Worm (Caenorhabditis elegans) whole organism, L4 larva: ENCODE results near the gene F47G3.1.

Experiments used
- F49E8.2 ChIP-seq: sonication (generic microtip); optimal IDR thresholded peaks from 2 replicates; lab custom pipeline; 2016; ENCODE audit warnings: missing compliant biosample characterization, mild to moderate bottlenecking, missing genetic modification characterization, borderline replicate concordance
- R02D3.7 ChIP-seq: fragments of 150-350 bp; sonication (generic microtip); optimal IDR thresholded peaks from 3 replicates; lab custom pipeline; 2014; ENCODE audit warnings: missing biosample characterization, missing genetic modification characterization
- T26A8.4 ChIP-seq: fragments of 200-800 bp; sonication (Bioruptor generic); IDR thresholded peaks from 2 replicates; pipeline ENCODE4 v1.3.6; 2022; ENCODE audit warnings: missing genetic modification characterization, missing compliant biosample characterization
- Y105C5A.15 ChIP-seq: fragments of 200-800 bp; sonication (Bioruptor generic); IDR thresholded peaks from 2 replicates; pipeline ENCODE4 v1.3.6; 2022; ENCODE audit warnings: missing genetic modification characterization, missing compliant biosample characterization
- Y48G9A.11 ChIP-seq: fragments of 200-800 bp; sonication (Bioruptor generic); IDR thresholded peaks from 2 replicates; pipeline ENCODE4 v1.3.6; 2022; ENCODE audit warnings: missing genetic modification reagents, missing genetic modification characterization, missing compliant biosample characterization
- Y5F2A.4 ChIP-seq: fragments of 200-800 bp; sonication (Bioruptor generic); optimal IDR thresholded peaks from 2 replicates; lab custom pipeline; 2018; ENCODE audit warnings: mild to moderate bottlenecking, missing genetic modification characterization, missing compliant biosample characterization
- Y75B8A.6 ChIP-seq: fragments of 200-800 bp; sonication (Bioruptor generic); IDR thresholded peaks from 2 replicates; pipeline ENCODE4 v1.3.6; 2022; ENCODE audit warnings: missing genetic modification reagents, missing genetic modification characterization, missing compliant biosample characterization
- aly-2 ChIP-seq: sonication (generic microtip); optimal IDR thresholded peaks from 2 replicates; lab custom pipeline; 2018; ENCODE audit warnings: missing biosample characterization, missing genetic modification characterization
- attf-4 ChIP-seq: sonication (generic microtip); optimal IDR thresholded peaks from 3 replicates; lab custom pipeline; 2017; ENCODE audit warnings: missing biosample characterization, missing genetic modification characterization
- ceh-20 ChIP-seq: fragments of 200-800 bp; sonication (Bioruptor generic); IDR thresholded peaks from 2 replicates; pipeline ENCODE4 v1.3.6; 2022; ENCODE audit warnings: missing genetic modification reagents, missing genetic modification characterization, missing compliant biosample characterization
- ceh-82 ChIP-seq: sonication (generic microtip); optimal IDR thresholded peaks from 2 replicates; lab custom pipeline; 2017; ENCODE audit warnings: missing biosample characterization, missing genetic modification characterization
- ces-1 ChIP-seq: fragments of 150-350 bp; sonication (generic microtip); optimal IDR thresholded peaks from 4 replicates; lab custom pipeline; 2014; ENCODE audit warnings: missing biosample characterization, missing genetic modification reagents, missing genetic modification characterization
- ctbp-1 ChIP-seq: fragments of 200-800 bp; sonication (Bioruptor generic); IDR thresholded peaks from 2 replicates; pipeline ENCODE4 v1.3.6; 2022; ENCODE audit warnings: missing genetic modification reagents, missing genetic modification characterization, missing compliant biosample characterization
- daf-16 ChIP-seq, 3 experiments: sonication (generic microtip); optimal IDR thresholded peaks; 2 replicates each; lab custom pipeline; 2016 to 2017; ENCODE audit warnings: missing genetic modification characterization in 3 of 3, missing genetic modification reagents in 3 of 3, mild to moderate bottlenecking in 2 of 3, missing compliant biosample characterization in 2 of 3, missing biosample characterization in 1 of 3, moderate library complexity in 1 of 3
- daf-19 ChIP-seq: fragments of 200-800 bp; sonication (Bioruptor generic); conservative IDR thresholded peaks from 2 replicates; pipeline ENCODE4 v1.3.6; 2022; ENCODE audit warnings: missing genetic modification characterization, missing compliant biosample characterization
- dmd-6 ChIP-seq: fragments of 200-800 bp; sonication (Bioruptor generic); IDR thresholded peaks from 2 replicates; pipeline ENCODE4 v1.3.6; 2022; ENCODE audit warnings: missing genetic modification reagents, missing genetic modification characterization, missing compliant biosample characterization
- dmd-9 ChIP-seq: fragments of 200-800 bp; sonication (Bioruptor generic); IDR thresholded peaks from 2 replicates; pipeline ENCODE4 v1.3.6; 2022; ENCODE audit warnings: missing genetic modification reagents, missing genetic modification characterization, missing compliant biosample characterization
- dpl-1 ChIP-seq: fragments of 150-350 bp; optimal IDR thresholded peaks from 2 replicates; lab custom pipeline; 2014; ENCODE audit warnings: missing biosample characterization, missing genetic modification reagents, missing genetic modification characterization
- dve-1 ChIP-seq: sonication (generic microtip); optimal IDR thresholded peaks from 2 replicates; lab custom pipeline; 2017; ENCODE audit warnings: antibody characterized with exemption, mild to moderate bottlenecking, missing genetic modification characterization, missing compliant biosample characterization; ENCODE audit not compliant: insufficient read depth
- egl-43 ChIP-seq: fragments of 200-800 bp; sonication (Bioruptor generic); IDR thresholded peaks from 2 replicates; pipeline ENCODE4 v1.3.6; 2022; ENCODE audit warnings: missing genetic modification reagents, missing genetic modification characterization, missing compliant biosample characterization
- fos-1 ChIP-seq: fragments of 150-350 bp; optimal IDR thresholded peaks from 2 replicates; lab custom pipeline; 2014; ENCODE audit warnings: missing biosample characterization, missing genetic modification characterization
- hlh-30 ChIP-seq: sonication (generic microtip); optimal IDR thresholded peaks from 2 replicates; lab custom pipeline; 2017; ENCODE audit warnings: antibody characterized with exemption, mild to moderate bottlenecking, missing genetic modification characterization, missing compliant biosample characterization; ENCODE audit not compliant: insufficient read depth
- hmg-1.1 ChIP-seq: fragments of 200-800 bp; sonication (Bioruptor generic); IDR thresholded peaks from 2 replicates; pipeline ENCODE4 v1.3.6; 2022; ENCODE audit warnings: missing genetic modification reagents, missing genetic modification characterization, missing compliant biosample characterization
- lin-1 ChIP-seq: fragments of 200-800 bp; sonication (Bioruptor generic); IDR thresholded peaks from 2 replicates; pipeline ENCODE4 v1.3.6; 2022; ENCODE audit warnings: missing genetic modification reagents, missing genetic modification characterization, missing compliant biosample characterization
- lin-13 ChIP-seq: fragments of 150-350 bp; optimal IDR thresholded peaks from 2 replicates; lab custom pipeline; 2014; ENCODE audit warnings: missing biosample characterization, missing genetic modification reagents, missing genetic modification characterization
- lin-15B ChIP-seq: fragments of 150-350 bp; sonication (generic microtip); optimal IDR thresholded peaks from 3 replicates; lab custom pipeline; 2014; ENCODE audit warnings: missing biosample characterization, missing genetic modification characterization
- lin-38 ChIP-seq: fragments of 200-800 bp; sonication (Bioruptor generic); IDR thresholded peaks from 2 replicates; pipeline ENCODE4 v1.3.6; 2022; ENCODE audit warnings: missing genetic modification reagents, missing genetic modification characterization, missing compliant biosample characterization
- lsy-2 ChIP-seq, 2 experiments: fragments of 150-350 bp in 1 of 2; sonication (generic microtip) in 1 of 2; optimal IDR thresholded peaks; 2 replicates each; lab custom pipeline; 2014 to 2017; ENCODE audit warnings: missing biosample characterization in 2 of 2, missing genetic modification characterization in 2 of 2
- madf-5 ChIP-seq, 2 experiments: fragments of 200-800 bp; sonication (Bioruptor generic); IDR thresholded peaks; 2 replicates each; pipeline ENCODE4 v1.3.6; 2022; ENCODE audit warnings: missing compliant biosample characterization in 2 of 2, missing genetic modification characterization in 2 of 2
- mdl-1 ChIP-seq, 2 experiments: fragments of 150-350 bp in 1 of 2; sonication (generic microtip) in 1 of 2; optimal IDR thresholded peaks; 2 replicates each; lab custom pipeline; 2014 to 2017; ENCODE audit warnings: missing biosample characterization in 2 of 2, missing genetic modification characterization in 2 of 2
- nhr-10 ChIP-seq: fragments of 150-350 bp; optimal IDR thresholded peaks from 2 replicates; lab custom pipeline; 2014; ENCODE audit warnings: missing biosample characterization, missing genetic modification characterization
- nhr-102 ChIP-seq: sonication (generic microtip); optimal IDR thresholded peaks from 2 replicates; lab custom pipeline; 2016; ENCODE audit warnings: mild to moderate bottlenecking, missing genetic modification characterization, moderate library complexity, missing compliant biosample characterization
- nhr-111 ChIP-seq: fragments of 200-800 bp; sonication (Bioruptor generic); optimal IDR thresholded peaks from 2 replicates; lab custom pipeline; 2018; ENCODE audit warnings: mild to moderate bottlenecking, missing genetic modification characterization, missing compliant biosample characterization
- nhr-25 ChIP-seq: sonication (generic microtip); optimal IDR thresholded peaks from 2 replicates; lab custom pipeline; 2017; ENCODE audit warnings: missing genetic modification characterization, mild to moderate bottlenecking, missing compliant biosample characterization, antibody characterized with exemption, moderate library complexity, borderline replicate concordance; ENCODE audit not compliant: insufficient read depth
- nhr-48 ChIP-seq: sonication (generic microtip); optimal IDR thresholded peaks from 2 replicates; lab custom pipeline; 2016; ENCODE audit warnings: mild to moderate bottlenecking, missing genetic modification characterization, missing compliant biosample characterization
- nhr-6 ChIP-seq: fragments of 150-350 bp; optimal IDR thresholded peaks from 2 replicates; lab custom pipeline; 2014; ENCODE audit warnings: missing biosample characterization, missing genetic modification characterization
- php-3 ChIP-seq: fragments of 200-800 bp; sonication (Bioruptor generic); IDR thresholded peaks from 2 replicates; pipeline ENCODE4 v1.3.6; 2022; ENCODE audit warnings: missing genetic modification reagents, missing genetic modification characterization, missing compliant biosample characterization
- pqm-1 ChIP-seq: sonication (generic microtip); optimal IDR thresholded peaks from 2 replicates; lab custom pipeline; 2017; ENCODE audit warnings: missing biosample characterization, missing genetic modification characterization
- rbr-2 ChIP-seq: sonication (generic microtip); optimal IDR thresholded peaks from 2 replicates; lab custom pipeline; 2016; ENCODE audit warnings: missing genotype, missing genetic modification characterization, missing compliant biosample characterization
- set-16 ChIP-seq: fragments of 200-800 bp; sonication (Bioruptor generic); IDR thresholded peaks from 2 replicates; pipeline ENCODE4 v1.3.6; 2022; ENCODE audit warnings: missing genetic modification reagents, missing genetic modification characterization, missing compliant biosample characterization
- snpc-1.2 ChIP-seq: fragments of 200-800 bp; sonication (Bioruptor generic); IDR thresholded peaks from 2 replicates; pipeline ENCODE4 v1.3.6; 2022; ENCODE audit warnings: missing genetic modification reagents, missing genetic modification characterization, missing compliant biosample characterization
- snpc-4 ChIP-seq: fragments of 150-350 bp; optimal IDR thresholded peaks from 2 replicates; lab custom pipeline; 2014; ENCODE audit warnings: missing biosample characterization, missing genetic modification characterization
- spr-1 ChIP-seq: sonication (generic microtip); optimal IDR thresholded peaks from 2 replicates; lab custom pipeline; 2016; ENCODE audit warnings: mild to moderate bottlenecking, missing genetic modification characterization, missing compliant biosample characterization
- tag-97 ChIP-seq: fragments of 200-800 bp; sonication (Bioruptor generic); IDR thresholded peaks from 2 replicates; pipeline ENCODE4 v1.3.6; 2022; ENCODE audit warnings: missing genetic modification characterization, missing compliant biosample characterization
- tra-1 ChIP-seq: fragments of 200-800 bp; sonication (Bioruptor generic); IDR thresholded peaks from 2 replicates; pipeline ENCODE4 v1.3.6; 2022; ENCODE audit warnings: missing genetic modification reagents, missing genetic modification characterization, missing compliant biosample characterization
- unc-130 ChIP-seq: sonication (generic microtip); optimal IDR thresholded peaks from 2 replicates; lab custom pipeline; 2016; ENCODE audit warnings: missing genetic modification reagents, missing genetic modification characterization, missing compliant biosample characterization
- zag-1 ChIP-seq: fragments of 150-350 bp; optimal IDR thresholded peaks from 2 replicates; lab custom pipeline; 2014; ENCODE audit warnings: missing biosample characterization, missing genetic modification characterization
- ztf-11 ChIP-seq: fragments of 150-350 bp; optimal IDR thresholded peaks from 2 replicates; lab custom pipeline; 2014; ENCODE audit warnings: missing biosample characterization, missing genetic modification characterization
- ztf-7 ChIP-seq: fragments of 150-350 bp; optimal IDR thresholded peaks from 2 replicates; lab custom pipeline; 2014; ENCODE audit warnings: missing biosample characterization, missing genetic modification characterization

Gene F47G3.1

DNA sequence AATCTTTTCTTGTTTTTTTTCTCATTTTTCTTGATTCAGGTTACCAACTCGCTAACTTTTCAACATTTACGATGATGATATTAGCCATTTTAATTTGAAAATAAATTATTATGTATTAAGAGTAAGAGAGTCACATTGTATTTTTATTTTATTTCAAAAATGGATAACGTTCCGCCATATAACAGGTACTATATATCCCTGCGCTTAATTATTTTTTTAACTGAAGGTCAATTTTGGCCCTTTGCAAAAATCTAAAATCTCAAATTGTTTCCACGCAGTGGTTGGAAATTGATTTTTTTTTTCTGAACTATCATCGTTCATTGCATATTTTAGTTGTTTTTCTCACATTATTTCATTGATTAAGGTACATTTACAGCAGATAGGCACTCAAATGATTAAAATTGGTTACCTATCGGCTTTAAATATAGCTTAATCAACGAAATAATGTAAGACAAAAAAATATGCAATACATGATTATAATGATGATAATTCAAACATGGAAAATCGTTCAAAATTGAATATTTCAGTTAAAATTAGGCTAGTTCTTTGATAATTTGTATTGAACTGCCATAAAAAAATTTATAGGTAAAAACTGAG lies 20.8 kb upstream of the F47G3.1 start (continued):
- TF ChIP-seq tag-97 (0 out of 2 replicates have a peak, but pooled peaks have one; percentile 10), hmg-1.1 (GFP tag; lab: Robert Waterston, UW) (peak; percentile 98), Y105C5A.15 (GFP tag; lab: Robert Waterston, UW) (no peak), hlh-30 (tag; lab: Kevin White, UChicago) (peak; percentile 91), set-16 (GFP tag; lab: Robert Waterston, UW) (no peak), ztf-7 (peak; percentile 94), aly-2 (no peak), nhr-10 (tag; lab: Kevin White, UChicago) (peak; percentile 84), lin-1 (peak; percentile 70; the same call in 1 of the 2 replicates), lin-15B (tag; lab: Kevin White, UChicago) (peak; percentile 10), lin-13 (peak; percentile 63), daf-19 (peak; percentile 71; the same call in 1 of the 2 replicates), nhr-102 (tag; lab: Kevin White, UChicago) (peak; percentile 98), nhr-6 (peak; percentile 85), unc-130 (GFP tag; lab: Kevin White, UChicago) (no peak), tra-1 (GFP tag; lab: Robert Waterston, UW) (peak; percentile 56; the same call in 1 of the 2 replicates), mdl-1 (tag; optimal IDR thresholded peaks at IDR 0.05; lab: Kevin White, UChicago) (peak; percentile 84), pqm-1 (no peak), dmd-6 (GFP tag; lab: Robert Waterston, UW) (peak; percentile 85), fos-1 (tag; lab: Kevin White, UChicago) (peak; percentile 63), dpl-1 (GFP tag; lab: Kevin White, UChicago) (peak; percentile 59), attf-4 (tag; lab: Kevin White, UChicago) (no peak), zag-1 (tag; lab: Kevin White, UChicago) (peak; percentile 74), madf-5 (GFP tag; IDR thresholded peaks at IDR 0.05; lab: Robert Waterston, UW) (no peak), ceh-82 (tag; lab: Kevin White, UChicago) (peak; percentile 52), dve-1 (tag; lab: Kevin White, UChicago) (peak; percentile 97), nhr-111 (GFP tag; lab: Kevin White, UChicago) (no peak), T26A8.4 (GFP tag; lab: Robert Waterston, UW) (peak; percentile 97), R02D3.7 (tag; lab: Kevin White, UChicago) (no peak), lin-38 (peak; percentile 74), Y75B8A.6 (GFP tag; lab: Robert Waterston, UW) (no peak; the same call in 1 of the 2 replicates), ces-1 (GFP tag; lab: Kevin White, UChicago) (peak; percentile 41), snpc-4 (tag; lab: Kevin White, UChicago) (no peak), ctbp-1 (GFP tag; lab: Robert Waterston, UW) (peak; percentile 77), egl-43 (0 out of 2 replicates have a peak, but pooled peaks have one; percentile 42), snpc-1.2 (no peak), F49E8.2 (tag; lab: Kevin White, UChicago) (no peak), nhr-48 (tag; lab: Kevin White, UChicago) (peak; percentile 91), dmd-9 (peak; percentile 68; the same call in 1 of the 2 replicates), Y5F2A.4 (GFP tag; lab: Kevin White, UChicago) (no peak), php-3 (peak; percentile 91), daf-16 (GFP tag; optimal IDR thresholded peaks at IDR 0.05; lab: Kevin White, UChicago) (peak; percentile 80 to 94), daf-16 (tag; optimal IDR thresholded peaks at IDR 0.05; lab: Kevin White, UChicago) (peak; percentile 90), Y48G9A.11 (GFP tag; lab: Robert Waterston, UW) (no peak), rbr-2 (tag; lab: Kevin White, UChicago) (peak; percentile 96), spr-1 (peak; percentile 95), ztf-11 (peak; percentile 4), ceh-20 (peak; percentile 82), lsy-2 (tag; optimal IDR thresholded peaks at IDR 0.05; lab: Kevin White, UChicago) (peak; percentile 87 to 95), nhr-25 (tag; lab: Kevin White, UChicago) (peak; percentile 13)
